Worm (Caenorhabditis elegans) whole organism, midembryonic: Measurements from ENCODE around the gene R05H5.3.

Experiments used
- ref-1 ChIP-seq: fragments of 200-800 bp; sonication (Bioruptor generic); conservative IDR thresholded peaks from 2 replicates; pipeline ENCODE4 v1.3.6; 2022; ENCODE audit warnings: missing genetic modification reagents, missing genetic modification characterization, missing compliant biosample characterization
- tab-1 ChIP-seq: fragments of 200-800 bp; sonication (Bioruptor generic); IDR thresholded peaks from 2 replicates; pipeline ENCODE4 v1.3.6; 2022; ENCODE audit warnings: missing genetic modification characterization, missing compliant biosample characterization
- ztf-29 ChIP-seq: fragments of 200-800 bp; sonication (Bioruptor generic); IDR thresholded peaks from 2 replicates; pipeline ENCODE4 v1.3.6; 2022; ENCODE audit warnings: missing genetic modification reagents, missing genetic modification characterization, missing compliant biosample characterization

DNA sequence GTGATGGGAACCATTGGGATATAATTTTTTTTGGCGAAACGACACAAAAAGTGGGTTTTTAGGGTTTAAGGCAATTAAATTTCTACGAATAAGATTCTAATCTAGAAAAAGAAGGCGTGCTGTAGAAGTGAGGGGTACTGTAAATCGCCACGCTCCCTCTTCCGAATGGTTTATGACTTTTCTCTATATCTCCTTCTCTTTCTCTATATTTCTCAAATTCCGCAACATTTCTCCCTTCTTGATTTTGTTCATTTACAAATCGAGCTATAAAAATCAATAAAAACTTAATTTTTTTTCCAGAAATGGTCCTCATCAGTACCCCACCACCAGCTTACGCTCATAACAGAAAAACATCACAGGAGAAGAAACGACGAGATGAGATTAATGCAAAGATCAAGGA is 20.7 kb downstream of the R05H5.3 start, which contains the start of gene ref-1:
- TF ChIP-seq ztf-29 (no peak), ref-1 (GFP tag; lab: Robert Waterston, UW) (no peak), tab-1 (GFP tag; lab: Robert Waterston, UW) (no peak)
